Fruit fly (Drosophila melanogaster) whole organism, embryonic: ENCODE data around the gene Jon99Ciii.

Experiments
- Antp ChIP-seq: fragments of 200-800 bp; sonication (Bioruptor generic); optimal IDR thresholded peaks from 3 replicates; lab custom pipeline; 2016; ENCODE audit warnings: missing biosample characterization, missing genetic modification characterization
- Bgb ChIP-seq: fragments of 200-800 bp; sonication (Bioruptor generic); IDR thresholded peaks from 2 replicates; pipeline ENCODE4 v1.3.6; 2022; ENCODE audit warnings: missing biosample characterization, missing genetic modification characterization; ENCODE audit not compliant: partially characterized antibody
- CG10209 ChIP-seq: fragments of 200-800 bp; sonication (Bioruptor generic); optimal IDR thresholded peaks from 3 replicates; lab custom pipeline; 2017; ENCODE audit warnings: missing biosample characterization, mild to moderate bottlenecking, missing genetic modification characterization, missing genetic modification reagents
- CG10979 ChIP-seq: fragments of 200-800 bp; sonication (Bioruptor generic); optimal IDR thresholded peaks from 2 replicates; lab custom pipeline; 2018; ENCODE audit warnings: missing biosample characterization, mild to moderate bottlenecking, missing genetic modification characterization, moderate library complexity
- CG11247 ChIP-seq: fragments of 200-800 bp; sonication (Bioruptor generic); IDR thresholded peaks from 2 replicates; pipeline ENCODE4 v1.3.6; 2022; ENCODE audit warnings: missing biosample characterization, missing genetic modification characterization
- CG11456 ChIP-seq: fragments of 200-800 bp; sonication (Bioruptor generic); IDR thresholded peaks from 3 replicates; pipeline ENCODE4 v1.3.6; 2022; ENCODE audit warnings: missing biosample characterization, missing genetic modification characterization
- CG11723 ChIP-seq: fragments of 200-800 bp; sonication (Bioruptor generic); optimal IDR thresholded peaks from 2 replicates; lab custom pipeline; 2017; ENCODE audit warnings: missing biosample characterization, mild to moderate bottlenecking, missing genetic modification characterization
- CG12769 ChIP-seq: fragments of 200-800 bp; sonication (Bioruptor generic); optimal IDR thresholded peaks from 2 replicates; lab custom pipeline; 2019; ENCODE audit warnings: missing biosample characterization, mild to moderate bottlenecking, missing genetic modification characterization, moderate library complexity
- CG13123 ChIP-seq: fragments of 200-800 bp; sonication (Bioruptor generic); optimal IDR thresholded peaks from 2 replicates; lab custom pipeline; 2016; ENCODE audit warnings: missing biosample characterization, missing genetic modification characterization
- CG14014 ChIP-seq: fragments of 200-800 bp; sonication (Bioruptor generic); IDR thresholded peaks from 2 replicates; pipeline ENCODE4 v1.3.6; 2022; ENCODE audit warnings: missing biosample characterization, missing genetic modification characterization
- CG15269 ChIP-seq: fragments of 200-800 bp; sonication (Bioruptor generic); optimal IDR thresholded peaks from 2 replicates; lab custom pipeline; 2018; ENCODE audit warnings: missing biosample characterization, mild to moderate bottlenecking, missing genetic modification characterization, moderate library complexity
- CG2202 ChIP-seq: fragments of 200-800 bp; sonication (Bioruptor generic); optimal IDR thresholded peaks from 2 replicates; lab custom pipeline; 2018; ENCODE audit warnings: missing biosample characterization, mild to moderate bottlenecking, missing genetic modification characterization
- CG43689 ChIP-seq: fragments of 200-800 bp; sonication (Bioruptor generic); IDR thresholded peaks from 2 replicates; pipeline ENCODE4 v1.3.6; 2022; ENCODE audit warnings: missing biosample characterization, missing genetic modification characterization
- CG4404 ChIP-seq: fragments of 200-800 bp; sonication (Bioruptor generic); IDR thresholded peaks from 2 replicates; pipeline ENCODE4 v1.3.6; 2022; ENCODE audit warnings: missing biosample characterization, missing genetic modification characterization
- CG4820 ChIP-seq: fragments of 200-800 bp; sonication (Bioruptor generic); optimal IDR thresholded peaks from 3 replicates; lab custom pipeline; 2016; ENCODE audit warnings: missing biosample characterization, missing genetic modification characterization
- CG6254 ChIP-seq: fragments of 200-800 bp; sonication (Bioruptor generic); optimal IDR thresholded peaks from 3 replicates; lab custom pipeline; 2017; ENCODE audit warnings: mild to moderate bottlenecking, missing biosample characterization, missing genetic modification reagents, missing genetic modification characterization
- CG6654 ChIP-seq: fragments of 200-800 bp; sonication (Bioruptor generic); optimal IDR thresholded peaks from 2 replicates; lab custom pipeline; 2017; ENCODE audit warnings: missing biosample characterization, mild to moderate bottlenecking, missing genetic modification characterization
- CG9609 ChIP-seq: fragments of 200-800 bp; sonication (Bioruptor generic); optimal IDR thresholded peaks from 3 replicates; lab custom pipeline; 2016; ENCODE audit warnings: missing biosample characterization, missing genetic modification characterization
- CG9727 ChIP-seq: fragments of 200-800 bp; sonication (Bioruptor generic); optimal IDR thresholded peaks from 3 replicates; lab custom pipeline; 2017; ENCODE audit warnings: missing biosample characterization, mild to moderate bottlenecking, missing genetic modification characterization
- CG9797 ChIP-seq: fragments of 200-800 bp; sonication (Bioruptor generic); optimal IDR thresholded peaks from 3 replicates; lab custom pipeline; 2018; ENCODE audit warnings: missing biosample characterization, mild to moderate bottlenecking, missing genetic modification characterization
- Dbx ChIP-seq: fragments of 200-800 bp; sonication (Bioruptor generic); IDR thresholded peaks from 3 replicates; pipeline ENCODE4 v1.3.6; 2022; ENCODE audit warnings: missing biosample characterization, missing genetic modification characterization
- Hey ChIP-seq: fragments of 200-800 bp; sonication (Bioruptor generic); optimal IDR thresholded peaks from 3 replicates; lab custom pipeline; 2018; ENCODE audit warnings: missing biosample characterization, mild to moderate bottlenecking, missing genetic modification characterization
- Hr3 ChIP-seq: fragments of 200-800 bp; sonication (Bioruptor generic); optimal IDR thresholded peaks from 3 replicates; lab custom pipeline; 2016; ENCODE audit warnings: missing biosample characterization, missing genetic modification characterization
- Lpt ChIP-seq: fragments of >200 bp; optimal IDR thresholded peaks from 2 replicates; lab custom pipeline; 2018; ENCODE audit warnings: missing biosample characterization, missing genetic modification characterization
- Neu2 ChIP-seq: fragments of 200-800 bp; sonication (Bioruptor generic); optimal IDR thresholded peaks from 3 replicates; lab custom pipeline; 2016; ENCODE audit warnings: missing biosample characterization, missing genetic modification characterization, borderline replicate concordance
- Oaz ChIP-seq: fragments of 200-800 bp; sonication (Bioruptor generic); IDR thresholded peaks from 2 replicates; pipeline ENCODE4 v1.3.6; 2022; ENCODE audit warnings: missing biosample characterization, missing genetic modification characterization
- Optix ChIP-seq: fragments of 200-800 bp; sonication (Bioruptor generic); IDR thresholded peaks from 3 replicates; pipeline ENCODE4 v1.3.6; 2022; ENCODE audit warnings: missing biosample characterization, missing genetic modification characterization
- Pdp1 ChIP-seq, 2 experiments: fragments of 200-800 bp; sonication (Bioruptor generic); optimal IDR thresholded peaks; 3 replicates each; lab custom pipeline; 2016; ENCODE audit warnings: missing biosample characterization in 2 of 2, missing genetic modification characterization in 2 of 2, mild to moderate bottlenecking in 1 of 2, moderate library complexity in 1 of 2
- Poxn ChIP-seq: fragments of 200-800 bp; sonication (Bioruptor generic); IDR thresholded peaks from 2 replicates; pipeline ENCODE4 v1.3.6; 2022; ENCODE audit warnings: missing biosample characterization, missing genetic modification characterization
- Spps ChIP-seq: fragments of 200-800 bp; sonication (Bioruptor generic); optimal IDR thresholded peaks from 2 replicates; lab custom pipeline; 2018; ENCODE audit warnings: missing biosample characterization, mild to moderate bottlenecking, missing genetic modification characterization
- Stat92E ChIP-seq, 3 experiments: fragments of >200 bp in 2 of 3; fragments of 200-800 bp in 1 of 3; sonication (Bioruptor generic) in 1 of 3; optimal IDR thresholded peaks; 2 replicates each; lab custom pipeline; 2017 to 2019; ENCODE audit warnings: missing biosample characterization in 3 of 3, missing genetic modification characterization in 3 of 3, mild to moderate bottlenecking in 1 of 3, moderate library complexity in 1 of 3
- Vsx1 ChIP-seq: fragments of 200-800 bp; sonication (Bioruptor generic); optimal IDR thresholded peaks from 2 replicates; lab custom pipeline; 2017; ENCODE audit warnings: missing biosample characterization, mild to moderate bottlenecking, missing genetic modification characterization, missing genetic modification reagents
- ac ChIP-seq: fragments of 200-800 bp; sonication (Bioruptor generic); optimal IDR thresholded peaks from 3 replicates; lab custom pipeline; 2017; ENCODE audit warnings: missing biosample characterization, mild to moderate bottlenecking, missing genetic modification characterization
- ato ChIP-seq: fragments of 200-800 bp; sonication (Bioruptor generic); IDR thresholded peaks from 2 replicates; pipeline ENCODE4 v1.3.6; 2022; ENCODE audit warnings: missing biosample characterization, missing genetic modification characterization; ENCODE audit not compliant: partially characterized antibody
- cwo ChIP-seq: fragments of 200-800 bp; sonication (Bioruptor generic); optimal IDR thresholded peaks from 3 replicates; lab custom pipeline; 2017; ENCODE audit warnings: missing biosample characterization, missing genetic modification characterization, mild to moderate bottlenecking, moderate library complexity, missing genetic modification reagents
- da ChIP-seq: fragments of 200-800 bp; sonication (Bioruptor generic); optimal IDR thresholded peaks from 2 replicates; lab custom pipeline; 2016; ENCODE audit warnings: missing biosample characterization, missing genetic modification characterization
- dm ChIP-seq: fragments of 200-800 bp; sonication (Bioruptor generic); optimal IDR thresholded peaks from 3 replicates; lab custom pipeline; 2016; ENCODE audit warnings: missing biosample characterization, missing genetic modification characterization
- dysf ChIP-seq: fragments of 200-800 bp; sonication (Bioruptor generic); IDR thresholded peaks from 3 replicates; pipeline ENCODE4 v1.3.6; 2022; ENCODE audit warnings: missing biosample characterization, missing genetic modification characterization
- fd3F ChIP-seq: fragments of 200-800 bp; sonication (Bioruptor generic); optimal IDR thresholded peaks from 2 replicates; lab custom pipeline; 2018; ENCODE audit warnings: missing biosample characterization, mild to moderate bottlenecking, missing genetic modification characterization, moderate library complexity
- ftz-f1 ChIP-seq: fragments of 200-800 bp; sonication (Bioruptor generic); optimal IDR thresholded peaks from 2 replicates; lab custom pipeline; 2016; ENCODE audit warnings: missing biosample characterization, missing genetic modification characterization
- gro ChIP-seq: fragments of 200-800 bp; sonication (Bioruptor generic); optimal IDR thresholded peaks from 2 replicates; lab custom pipeline; 2016; ENCODE audit warnings: missing biosample characterization, missing genetic modification characterization
- h ChIP-seq: fragments of >200 bp; optimal IDR thresholded peaks from 2 replicates; lab custom pipeline; 2017
- luna ChIP-seq: fragments of 200-800 bp; sonication (Bioruptor generic); optimal IDR thresholded peaks from 2 replicates; lab custom pipeline; 2016; ENCODE audit warnings: missing biosample characterization, missing genetic modification characterization
- oc ChIP-seq: fragments of 200-800 bp; sonication (Bioruptor generic); optimal IDR thresholded peaks from 2 replicates; lab custom pipeline; 2018; ENCODE audit warnings: missing biosample characterization, mild to moderate bottlenecking, missing genetic modification characterization, moderate library complexity
- org-1 ChIP-seq: fragments of 200-800 bp; sonication (Bioruptor generic); optimal IDR thresholded peaks from 2 replicates; lab custom pipeline; 2017; ENCODE audit warnings: missing biosample characterization, missing genetic modification characterization
- p53 ChIP-seq: fragments of 200-800 bp; sonication (Bioruptor generic); optimal IDR thresholded peaks from 2 replicates; lab custom pipeline; 2016; ENCODE audit warnings: missing biosample characterization, missing genetic modification characterization
- scrt ChIP-seq: fragments of 200-800 bp; sonication (Bioruptor generic); optimal IDR thresholded peaks from 2 replicates; lab custom pipeline; 2018; ENCODE audit warnings: missing biosample characterization, mild to moderate bottlenecking, missing genetic modification characterization, moderate library complexity
- sisA ChIP-seq: fragments of 200-800 bp; sonication (Bioruptor generic); IDR thresholded peaks from 2 replicates; pipeline ENCODE4 v1.3.6; 2022; ENCODE audit warnings: missing biosample characterization, missing genetic modification characterization
- sug ChIP-seq: fragments of 200-800 bp; optimal IDR thresholded peaks from 2 replicates; lab custom pipeline; 2019; ENCODE audit warnings: missing biosample characterization, mild to moderate bottlenecking, missing genetic modification characterization, moderate library complexity
- usp ChIP-seq: fragments of >200 bp; optimal IDR thresholded peaks from 2 replicates; lab custom pipeline; 2017; ENCODE audit warnings: missing biosample characterization, missing genetic modification characterization
- vfl ChIP-seq: fragments of 200-800 bp; sonication (Bioruptor generic); optimal IDR thresholded peaks from 2 replicates; lab custom pipeline; 2016; ENCODE audit warnings: missing biosample characterization, missing genetic modification characterization
- zfh1 ChIP-seq: fragments of 200-800 bp; sonication (Bioruptor generic); IDR thresholded peaks from 3 replicates; pipeline ENCODE4 v1.3.6; 2022; ENCODE audit warnings: missing biosample characterization, missing genetic modification characterization

Jon99Ciii gene

DNA sequence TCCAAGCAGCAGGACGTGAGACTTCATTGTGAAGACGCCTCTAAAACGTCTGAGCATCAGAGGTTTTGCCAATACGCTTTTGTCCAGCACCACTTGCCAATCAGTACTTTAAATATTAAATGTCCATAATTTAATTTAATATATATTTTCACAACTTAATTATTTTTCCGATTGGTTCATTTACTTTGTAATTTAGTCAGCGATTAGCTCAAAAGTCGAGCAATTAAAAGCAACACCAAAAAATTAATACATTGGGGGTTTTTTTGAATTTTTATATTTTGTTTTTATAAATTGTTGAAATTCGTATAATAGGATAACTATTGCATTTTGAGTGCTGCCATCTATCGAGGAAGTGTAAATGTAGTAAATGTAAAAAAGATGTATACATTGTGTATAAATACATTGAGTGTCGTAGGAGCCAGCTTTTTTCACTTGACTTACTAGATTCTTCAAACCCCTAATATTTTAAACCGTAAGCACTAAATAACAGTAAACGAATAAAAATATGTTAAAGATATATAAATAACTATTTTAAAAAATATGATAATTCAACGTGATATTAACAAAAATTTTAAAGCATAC, 18.1 kb upstream of the Jon99Ciii start, which contains the start of gene CG15517 (continued):
- TF ChIP-seq Dbx (GFP tag; lab: Robert Waterston, UW) (no peak), sisA (GFP tag; lab: Robert Waterston, UW) (no peak), ac (no peak), Stat92E (GFP tag; optimal IDR thresholded peaks at IDR 0.05; lab: Kevin White, UChicago) (no peak), CG9727 (GFP tag; lab: Kevin White, UChicago) (no peak), Poxn (no peak), CG15269 (no peak), CG10209 (no peak), h (lab: Kevin White, UChicago) (no peak), CG43689 (GFP tag; lab: Robert Waterston, UW) (no peak), CG6254 (no peak), p53 (GFP tag; lab: Kevin White, UChicago) (no peak), Pdp1 (GFP tag; optimal IDR thresholded peaks at IDR 0.05; lab: Kevin White, UChicago) (no peak), zfh1 (GFP tag; lab: Robert Waterston, UW) (no peak), Spps (no peak), Hey (no peak), CG4820 (GFP tag; lab: Kevin White, UChicago) (no peak), Lpt (GFP tag; lab: Kevin White, UChicago) (no peak), fd3F (GFP tag; lab: Kevin White, UChicago) (no peak), Hr3 (GFP tag; lab: Kevin White, UChicago) (peak; percentile 2), ato (GFP tag; lab: Robert Waterston, UW) (no peak), CG13123 (GFP tag; lab: Kevin White, UChicago) (no peak), CG9797 (GFP tag; lab: Kevin White, UChicago) (no peak), Neu2 (GFP tag; lab: Kevin White, UChicago) (no peak), CG9609 (GFP tag; lab: Kevin White, UChicago) (no peak), CG12769 (tag; lab: Kevin White, UChicago) (no peak), usp (GFP tag; lab: Kevin White, UChicago) (no peak), Vsx1 (GFP tag; lab: Kevin White, UChicago) (no peak), CG14014 (GFP tag; lab: Robert Waterston, UW) (no peak), CG10979 (tag; lab: Kevin White, UChicago) (no peak), CG6654 (GFP tag; lab: Kevin White, UChicago) (no peak), CG11247 (GFP tag; lab: Robert Waterston, UW) (no peak), sug (tag; lab: Kevin White, UChicago) (peak; percentile 12), CG11456 (GFP tag; lab: Robert Waterston, UW) (peak; percentile 58; the same call in 1 of the 3 replicates), org-1 (GFP tag; lab: Kevin White, UChicago) (no peak), CG4404 (GFP tag; lab: Robert Waterston, UW) (no peak), CG2202 (tag; lab: Kevin White, UChicago) (no peak), dm (GFP tag; lab: Kevin White, UChicago) (no peak), scrt (no peak), Bgb (GFP tag; lab: Robert Waterston, UW) (peak; percentile 73), Antp (GFP tag; lab: Kevin White, UChicago) (no peak), oc (tag; lab: Kevin White, UChicago) (no peak), gro (GFP tag; lab: Kevin White, UChicago) (no peak), luna (GFP tag; lab: Kevin White, UChicago) (no peak), CG11723 (GFP tag; lab: Kevin White, UChicago) (no peak), Optix (GFP tag; lab: Robert Waterston, UW) (no peak), cwo (GFP tag; lab: Kevin White, UChicago) (no peak), Oaz (GFP tag; lab: Robert Waterston, UW) (no peak), da (GFP tag; lab: Kevin White, UChicago) (no peak), vfl (no peak), ftz-f1 (GFP tag; lab: Kevin White, UChicago) (no peak), dysf (GFP tag; lab: Robert Waterston, UW) (no peak)
